Fruit fly (Drosophila melanogaster) whole organism, embryonic: ENCODE data around the gene CG2444.

Source experiments
- ATbp ChIP-seq: fragments of 200-800 bp; sonication (Bioruptor generic); optimal IDR thresholded peaks from 2 replicates; lab custom pipeline; 2017; ENCODE audit warnings: missing biosample characterization, mild to moderate bottlenecking, missing genetic modification characterization, missing genetic modification reagents
- Asciz ChIP-seq: fragments of 200-800 bp; sonication (Bioruptor generic); optimal IDR thresholded peaks from 2 replicates; lab custom pipeline; 2017; ENCODE audit warnings: missing biosample characterization, mild to moderate bottlenecking, missing genetic modification characterization, missing genetic modification reagents
- BEAF-32 ChIP-seq: fragments of 200-800 bp; sonication (Bioruptor generic); optimal IDR thresholded peaks from 3 replicates; lab custom pipeline; 2017; ENCODE audit warnings: missing biosample characterization, missing genetic modification characterization, mild to moderate bottlenecking, moderate library complexity, missing genetic modification reagents
- CG10274 ChIP-seq: fragments of 200-800 bp; sonication (Bioruptor generic); optimal IDR thresholded peaks from 3 replicates; lab custom pipeline; 2017; ENCODE audit warnings: missing biosample characterization, mild to moderate bottlenecking, missing genetic modification characterization
- CG10321 ChIP-seq: fragments of 200-800 bp; sonication (Bioruptor generic); IDR thresholded peaks from 2 replicates; pipeline ENCODE4 v1.3.6; 2022; ENCODE audit warnings: missing biosample characterization, missing genetic modification characterization
- CG10565 ChIP-seq: fragments of 200-800 bp; sonication (Bioruptor generic); optimal IDR thresholded peaks from 3 replicates; lab custom pipeline; 2016; ENCODE audit warnings: missing biosample characterization, mild to moderate bottlenecking, missing genetic modification characterization
- CG11456 ChIP-seq: fragments of 200-800 bp; sonication (Bioruptor generic); IDR thresholded peaks from 3 replicates; pipeline ENCODE4 v1.3.6; 2022; ENCODE audit warnings: missing biosample characterization, missing genetic modification characterization
- CG12391 ChIP-seq: fragments of 200-800 bp; sonication (Bioruptor generic); optimal IDR thresholded peaks from 3 replicates; lab custom pipeline; 2018; ENCODE audit warnings: missing biosample characterization, mild to moderate bottlenecking, missing genetic modification characterization, moderate library complexity
- CG12769 ChIP-seq: fragments of 200-800 bp; sonication (Bioruptor generic); optimal IDR thresholded peaks from 2 replicates; lab custom pipeline; 2019; ENCODE audit warnings: missing biosample characterization, mild to moderate bottlenecking, missing genetic modification characterization, moderate library complexity
- CG15514 ChIP-seq: fragments of 200-800 bp; sonication (Bioruptor generic); optimal IDR thresholded peaks from 3 replicates; lab custom pipeline; 2017; ENCODE audit warnings: missing biosample characterization, missing genetic modification characterization, mild to moderate bottlenecking, moderate library complexity, missing genetic modification reagents
- CG15601 ChIP-seq: fragments of 200-800 bp; sonication (Bioruptor generic); optimal IDR thresholded peaks from 3 replicates; lab custom pipeline; 2019; ENCODE audit warnings: missing biosample characterization, mild to moderate bottlenecking, missing genetic modification characterization, moderate library complexity
- CG17328 ChIP-seq: fragments of 200-800 bp; sonication (Bioruptor generic); IDR thresholded peaks from 2 replicates; pipeline ENCODE4 v1.3.6; 2022; ENCODE audit warnings: missing biosample characterization, missing genetic modification characterization
- CG17612 ChIP-seq: fragments of 200-800 bp; sonication (Bioruptor generic); IDR thresholded peaks from 2 replicates; pipeline ENCODE4 v1.3.6; 2022; ENCODE audit warnings: missing biosample characterization, missing genetic modification characterization
- CG2889 ChIP-seq: fragments of 200-800 bp; sonication (Bioruptor generic); IDR thresholded peaks from 3 replicates; pipeline ENCODE4 v1.3.6; 2022; ENCODE audit warnings: missing biosample characterization, missing genetic modification characterization
- CG31388 ChIP-seq: fragments of 200-800 bp; sonication (Bioruptor generic); optimal IDR thresholded peaks from 2 replicates; lab custom pipeline; 2016; ENCODE audit warnings: missing biosample characterization, missing genetic modification characterization
- CG4404 ChIP-seq: fragments of 200-800 bp; sonication (Bioruptor generic); IDR thresholded peaks from 2 replicates; pipeline ENCODE4 v1.3.6; 2022; ENCODE audit warnings: missing biosample characterization, missing genetic modification characterization
- CG4617 ChIP-seq: fragments of 200-800 bp; sonication (Bioruptor generic); optimal IDR thresholded peaks from 3 replicates; lab custom pipeline; 2016; ENCODE audit warnings: missing biosample characterization, missing genetic modification characterization, borderline replicate concordance
- CG8290 ChIP-seq, 3 experiments: fragments of 200-800 bp; sonication (Bioruptor generic); optimal IDR thresholded peaks; 2 replicates each; lab custom pipeline; 2016 to 2019; ENCODE audit warnings: missing biosample characterization in 3 of 3, missing genetic modification characterization in 3 of 3, mild to moderate bottlenecking in 2 of 3, moderate library complexity in 1 of 3
- CG8944 ChIP-seq: fragments of 200-800 bp; sonication (Bioruptor generic); optimal IDR thresholded peaks from 3 replicates; lab custom pipeline; 2016; ENCODE audit warnings: missing biosample characterization, missing genetic modification characterization
- CTCF ChIP-seq: fragments of 200-800 bp; sonication (Bioruptor generic); optimal IDR thresholded peaks from 2 replicates; lab custom pipeline; 2017; ENCODE audit warnings: missing biosample characterization, mild to moderate bottlenecking, missing genetic modification characterization, moderate library complexity
- Chrac-16 ChIP-seq: fragments of 200-800 bp; sonication (Bioruptor generic); optimal IDR thresholded peaks from 3 replicates; lab custom pipeline; 2016; ENCODE audit warnings: missing biosample characterization, missing genetic modification characterization
- CkIIα-i1 ChIP-seq: fragments of 200-800 bp; sonication (Bioruptor generic); IDR thresholded peaks from 2 replicates; pipeline ENCODE4 v1.3.6; 2022; ENCODE audit warnings: missing biosample characterization, missing genetic modification characterization
- Fer1 ChIP-seq: fragments of 200-800 bp; sonication (Bioruptor generic); optimal IDR thresholded peaks from 2 replicates; lab custom pipeline; 2017; ENCODE audit warnings: missing biosample characterization, mild to moderate bottlenecking, missing genetic modification characterization
- Fer3 ChIP-seq: fragments of 200-800 bp; sonication (Bioruptor generic); optimal IDR thresholded peaks from 2 replicates; lab custom pipeline; 2018; ENCODE audit warnings: missing biosample characterization, mild to moderate bottlenecking, missing genetic modification characterization, moderate library complexity
- HLH4C ChIP-seq: fragments of 200-800 bp; sonication (Bioruptor generic); IDR thresholded peaks from 3 replicates; pipeline ENCODE4 v1.3.6; 2022; ENCODE audit warnings: missing biosample characterization, missing genetic modification characterization; ENCODE audit not compliant: partially characterized antibody
- Ptx1 ChIP-seq: fragments of 200-800 bp; sonication (Bioruptor generic); IDR thresholded peaks from 2 replicates; pipeline ENCODE4 v1.3.6; 2022; ENCODE audit warnings: missing biosample characterization, missing genetic modification characterization
- Rx ChIP-seq: fragments of 200-800 bp; sonication (Bioruptor generic); IDR thresholded peaks from 2 replicates; pipeline ENCODE4 v1.3.6; 2022; ENCODE audit warnings: missing biosample characterization, missing genetic modification characterization
- Side ChIP-seq: fragments of 200-800 bp; sonication (Bioruptor generic); optimal IDR thresholded peaks from 2 replicates; lab custom pipeline; 2016; ENCODE audit warnings: missing biosample characterization, missing genetic modification characterization
- Ssrp ChIP-seq: fragments of 200-800 bp; sonication (Bioruptor generic); optimal IDR thresholded peaks from 2 replicates; lab custom pipeline; 2018; ENCODE audit warnings: missing biosample characterization, mild to moderate bottlenecking, missing genetic modification characterization, moderate library complexity
- Xbp1 ChIP-seq: fragments of 200-800 bp; sonication (Bioruptor generic); optimal IDR thresholded peaks from 3 replicates; lab custom pipeline; 2016; ENCODE audit warnings: missing biosample characterization, mild to moderate bottlenecking, missing genetic modification characterization
- abd-A ChIP-seq: fragments of 200-800 bp; sonication (Bioruptor generic); optimal IDR thresholded peaks from 3 replicates; lab custom pipeline; 2019; ENCODE audit warnings: missing biosample characterization, mild to moderate bottlenecking, missing genetic modification characterization, moderate library complexity
- bsh ChIP-seq, 2 experiments: fragments of 200-800 bp; sonication (Bioruptor generic); optimal IDR thresholded peaks; 2 replicates each; lab custom pipeline; 2017 to 2018; ENCODE audit warnings: mild to moderate bottlenecking in 2 of 2, missing biosample characterization in 2 of 2, missing genetic modification characterization in 2 of 2, moderate library complexity in 1 of 2
- cad ChIP-seq: fragments of >200 bp; optimal IDR thresholded peaks from 2 replicates; lab custom pipeline; 2017; ENCODE audit warnings: missing biosample characterization, missing genetic modification characterization
- cas ChIP-seq: fragments of 200-800 bp; sonication (Bioruptor generic); IDR thresholded peaks from 2 replicates; pipeline ENCODE4 v1.3.6; 2022; ENCODE audit warnings: missing biosample characterization, missing genetic modification characterization
- da ChIP-seq: fragments of 200-800 bp; sonication (Bioruptor generic); optimal IDR thresholded peaks from 2 replicates; lab custom pipeline; 2016; ENCODE audit warnings: missing biosample characterization, missing genetic modification characterization
- dpn ChIP-seq, 2 experiments: fragments of 200-800 bp; sonication (Bioruptor generic); optimal IDR thresholded peaks; 3 replicates each; lab custom pipeline; 2016; ENCODE audit warnings: missing biosample characterization in 2 of 2, missing genetic modification characterization in 2 of 2
- ftz-f1 ChIP-seq: fragments of 200-800 bp; sonication (Bioruptor generic); optimal IDR thresholded peaks from 2 replicates; lab custom pipeline; 2016; ENCODE audit warnings: missing biosample characterization, missing genetic modification characterization
- fu2 ChIP-seq: fragments of 200-800 bp; sonication (Bioruptor generic); optimal IDR thresholded peaks from 2 replicates; lab custom pipeline; 2016; ENCODE audit warnings: missing biosample characterization, missing genetic modification characterization
- gcm2 ChIP-seq: fragments of 200-800 bp; sonication (Bioruptor generic); optimal IDR thresholded peaks from 2 replicates; lab custom pipeline; 2016; ENCODE audit warnings: missing biosample characterization, missing genetic modification characterization
- gsb ChIP-seq: fragments of 200-800 bp; sonication (Bioruptor generic); IDR thresholded peaks from 2 replicates; pipeline ENCODE4 v1.3.6; 2022; ENCODE audit warnings: missing biosample characterization, missing genetic modification characterization
- hkb ChIP-seq, 2 experiments: fragments of 200-800 bp in 1 of 2; fragments of >200 bp in 1 of 2; sonication (Bioruptor generic) in 1 of 2; IDR thresholded peaks in 1 of 2; optimal IDR thresholded peaks in 1 of 2; 2 replicates each; pipeline versions ENCODE4 v1.3.6 to Lab custom; 2017 to 2022; ENCODE audit warnings: missing biosample characterization in 1 of 2, missing genetic modification characterization in 1 of 2
- jing ChIP-seq: fragments of 200-800 bp; sonication (Bioruptor generic); optimal IDR thresholded peaks from 2 replicates; lab custom pipeline; 2018; ENCODE audit warnings: missing biosample characterization, mild to moderate bottlenecking, missing genetic modification characterization
- pzg ChIP-seq: fragments of 200-800 bp; sonication (Bioruptor generic); optimal IDR thresholded peaks from 3 replicates; lab custom pipeline; 2018; ENCODE audit warnings: missing biosample characterization, mild to moderate bottlenecking, missing genetic modification characterization, moderate library complexity
- rib ChIP-seq: fragments of 200-800 bp; sonication (Bioruptor generic); IDR thresholded peaks from 2 replicates; pipeline ENCODE4 v1.3.6; 2022; ENCODE audit warnings: missing biosample characterization, missing genetic modification characterization
- tap ChIP-seq: fragments of 200-800 bp; optimal IDR thresholded peaks from 3 replicates; lab custom pipeline; 2019; ENCODE audit warnings: missing biosample characterization, mild to moderate bottlenecking, missing genetic modification characterization, moderate library complexity
- trem ChIP-seq: fragments of 200-800 bp; optimal IDR thresholded peaks from 3 replicates; lab custom pipeline; 2019; ENCODE audit warnings: missing biosample characterization, mild to moderate bottlenecking, missing genetic modification characterization, moderate library complexity
- twi ChIP-seq: fragments of 200-800 bp; optimal IDR thresholded peaks from 2 replicates; lab custom pipeline; 2019; ENCODE audit warnings: missing biosample characterization, mild to moderate bottlenecking, missing genetic modification characterization, moderate library complexity
- usp ChIP-seq: fragments of >200 bp; optimal IDR thresholded peaks from 2 replicates; lab custom pipeline; 2017; ENCODE audit warnings: missing biosample characterization, missing genetic modification characterization
- zen2 ChIP-seq: fragments of 200-800 bp; sonication (Bioruptor generic); IDR thresholded peaks from 3 replicates; pipeline ENCODE4 v1.3.6; 2022; ENCODE audit warnings: missing biosample characterization, missing genetic modification characterization; ENCODE audit not compliant: partially characterized antibody

Gene CG2444

dm6 chrX:11716731-11717326, 11.7 kb upstream of the CG2444 start, which contains the start of gene prtp (continued):
- TF ChIP-seq Rx (no peak), jing (GFP tag; lab: Kevin White, UChicago) (no peak), Fer1 (GFP tag; lab: Kevin White, UChicago) (no peak), BEAF-32 (GFP tag; lab: Kevin White, UChicago) (peak; percentile 68), CkIIα-i1 (no peak), gsb (GFP tag; lab: Robert Waterston, UW) (no peak), CG4617 (GFP tag; lab: Kevin White, UChicago) (no peak), usp (GFP tag; lab: Kevin White, UChicago) (no peak), Xbp1 (GFP tag; lab: Kevin White, UChicago) (peak; percentile 11), CG12391 (tag; lab: Kevin White, UChicago) (peak; percentile 71), da (GFP tag; lab: Kevin White, UChicago) (no peak), CG15514 (GFP tag; lab: Kevin White, UChicago) (peak; percentile 77), twi (no peak), fu2 (GFP tag; lab: Kevin White, UChicago) (no peak), CG2889 (GFP tag; lab: Robert Waterston, UW) (no peak), HLH4C (GFP tag; lab: Robert Waterston, UW) (peak; percentile 56; the same call in 2 of the 3 replicates), dpn (GFP tag; optimal IDR thresholded peaks at IDR 0.05; lab: Kevin White, UChicago) (peak in 1 of 2 experiments; percentile 18), CG31388 (GFP tag; lab: Kevin White, UChicago) (no peak), CTCF (GFP tag; lab: Kevin White, UChicago) (peak; percentile 4), CG17328 (peak; percentile 29; the same call in 1 of the 2 replicates), Fer3 (tag; lab: Kevin White, UChicago) (peak; percentile 30), CG15601 (tag; lab: Kevin White, UChicago) (peak; percentile 25), CG17612 (no peak), CG11456 (GFP tag; lab: Robert Waterston, UW) (no peak), CG8944 (GFP tag; lab: Kevin White, UChicago) (no peak), gcm2 (GFP tag; lab: Kevin White, UChicago) (no peak), Chrac-16 (GFP tag; lab: Kevin White, UChicago) (peak; percentile 34), CG10321 (GFP tag; lab: Robert Waterston, UW) (no peak), ftz-f1 (GFP tag; lab: Kevin White, UChicago) (no peak), rib (GFP tag; lab: Robert Waterston, UW) (no peak; the same call in 1 of the 2 replicates), Side (no peak), abd-A (tag; lab: Kevin White, UChicago) (no peak), bsh (GFP tag; optimal IDR thresholded peaks at IDR 0.05; lab: Kevin White, UChicago) (peak in 1 of 2 experiments; percentile 21), cas (GFP tag; lab: Robert Waterston, UW) (no peak), zen2 (GFP tag; lab: Robert Waterston, UW) (no peak), CG4404 (no peak), tap (tag; lab: Kevin White, UChicago) (no peak), trem (tag; lab: Kevin White, UChicago) (peak; percentile 53), cad (GFP tag; lab: Kevin White, UChicago) (no peak), CG10274 (GFP tag; lab: Kevin White, UChicago) (no peak), Ssrp (tag; lab: Kevin White, UChicago) (peak; percentile 5), ATbp (GFP tag; lab: Kevin White, UChicago) (no peak), Asciz (GFP tag; lab: Kevin White, UChicago) (peak; percentile 3), CG10565 (GFP tag; lab: Kevin White, UChicago) (no peak), pzg (GFP tag; lab: Kevin White, UChicago) (peak; percentile 67), Ptx1 (0 out of 2 replicates have a peak, but pooled peaks have one; percentile 38), CG12769 (tag; lab: Kevin White, UChicago) (no peak), CG8290 (GFP tag; optimal IDR thresholded peaks at IDR 0.05; lab: Kevin White, UChicago) (peak; percentile 18), CG8290 (tag; optimal IDR thresholded peaks at IDR 0.05; lab: Kevin White, UChicago) (no peak), hkb (optimal IDR thresholded peaks at IDR 0.05; lab: Kevin White, UChicago) (no peak), hkb (GFP tag; IDR thresholded peaks at IDR 0.05; lab: Robert Waterston, UW) (peak; percentile 50; the same call in 1 of the 2 replicates)
